Worm (Caenorhabditis elegans) whole organism, L4 larva: Measurements from ENCODE around the gene daf-5.

Experiments
- D1046.2 ChIP-seq: fragments of 200-800 bp; sonication (Bioruptor generic); IDR thresholded peaks from 2 replicates; pipeline ENCODE4 v1.3.6; 2022; ENCODE audit warnings: missing genetic modification characterization, missing compliant biosample characterization
- F10B5.3 ChIP-seq: sonication (generic microtip); optimal IDR thresholded peaks from 2 replicates; lab custom pipeline; 2016; ENCODE audit warnings: mild to moderate bottlenecking, missing genetic modification characterization, missing compliant biosample characterization
- T26A8.4 ChIP-seq: fragments of 200-800 bp; sonication (Bioruptor generic); IDR thresholded peaks from 2 replicates; pipeline ENCODE4 v1.3.6; 2022; ENCODE audit warnings: missing genetic modification characterization, missing compliant biosample characterization
- Y105C5A.15 ChIP-seq: fragments of 200-800 bp; sonication (Bioruptor generic); IDR thresholded peaks from 2 replicates; pipeline ENCODE4 v1.3.6; 2022; ENCODE audit warnings: missing genetic modification characterization, missing compliant biosample characterization
- aha-1 ChIP-seq: fragments of 150-350 bp; peaks from one replicate; lab custom pipeline; 2014; ENCODE audit warnings: missing biosample characterization, missing genetic modification characterization
- ceh-20 ChIP-seq: fragments of 200-800 bp; sonication (Bioruptor generic); IDR thresholded peaks from 2 replicates; pipeline ENCODE4 v1.3.6; 2022; ENCODE audit warnings: missing genetic modification reagents, missing genetic modification characterization, missing compliant biosample characterization
- ceh-28 ChIP-seq: fragments of 150-350 bp; optimal IDR thresholded peaks from 2 replicates; lab custom pipeline; 2014; ENCODE audit warnings: missing biosample characterization, missing genetic modification reagents, missing genetic modification characterization
- ctbp-1 ChIP-seq: fragments of 200-800 bp; sonication (Bioruptor generic); IDR thresholded peaks from 2 replicates; pipeline ENCODE4 v1.3.6; 2022; ENCODE audit warnings: missing genetic modification reagents, missing genetic modification characterization, missing compliant biosample characterization
- daf-12 ChIP-seq: fragments of 150-350 bp; optimal IDR thresholded peaks from 2 replicates; lab custom pipeline; 2014; ENCODE audit warnings: missing biosample characterization, missing genetic modification reagents, missing genetic modification characterization
- daf-16 ChIP-seq, 3 experiments: sonication (generic microtip); optimal IDR thresholded peaks; 2 replicates each; lab custom pipeline; 2016 to 2017; ENCODE audit warnings: missing genetic modification characterization in 3 of 3, missing genetic modification reagents in 3 of 3, mild to moderate bottlenecking in 2 of 3, missing compliant biosample characterization in 2 of 3, missing biosample characterization in 1 of 3, moderate library complexity in 1 of 3
- dmd-6 ChIP-seq: fragments of 200-800 bp; sonication (Bioruptor generic); IDR thresholded peaks from 2 replicates; pipeline ENCODE4 v1.3.6; 2022; ENCODE audit warnings: missing genetic modification reagents, missing genetic modification characterization, missing compliant biosample characterization
- dmd-9 ChIP-seq: fragments of 200-800 bp; sonication (Bioruptor generic); IDR thresholded peaks from 2 replicates; pipeline ENCODE4 v1.3.6; 2022; ENCODE audit warnings: missing genetic modification reagents, missing genetic modification characterization, missing compliant biosample characterization
- dve-1 ChIP-seq: sonication (generic microtip); optimal IDR thresholded peaks from 2 replicates; lab custom pipeline; 2017; ENCODE audit warnings: antibody characterized with exemption, mild to moderate bottlenecking, missing genetic modification characterization, missing compliant biosample characterization; ENCODE audit not compliant: insufficient read depth
- hif-1 ChIP-seq, 2 experiments: sonication (generic microtip); optimal IDR thresholded peaks; 2 replicates each; lab custom pipeline; 2016 to 2017; ENCODE audit warnings: missing compliant biosample characterization in 2 of 2, missing genetic modification characterization in 2 of 2, missing genetic modification reagents in 2 of 2, missing genotype in 2 of 2, mild to moderate bottlenecking in 1 of 2
- hlh-11 ChIP-seq: fragments of 200-800 bp; sonication (Bioruptor generic); optimal IDR thresholded peaks from 2 replicates; lab custom pipeline; 2018; ENCODE audit warnings: mild to moderate bottlenecking, missing genetic modification characterization, missing compliant biosample characterization
- hlh-30 ChIP-seq: sonication (generic microtip); optimal IDR thresholded peaks from 2 replicates; lab custom pipeline; 2017; ENCODE audit warnings: antibody characterized with exemption, mild to moderate bottlenecking, missing genetic modification characterization, missing compliant biosample characterization; ENCODE audit not compliant: insufficient read depth
- jun-1 ChIP-seq: fragments of 150-350 bp; optimal IDR thresholded peaks from 2 replicates; lab custom pipeline; 2014; ENCODE audit warnings: missing biosample characterization, missing genetic modification reagents, missing genetic modification characterization
- lin-13 ChIP-seq: fragments of 150-350 bp; optimal IDR thresholded peaks from 2 replicates; lab custom pipeline; 2014; ENCODE audit warnings: missing biosample characterization, missing genetic modification reagents, missing genetic modification characterization
- lin-39 ChIP-seq: fragments of 150-350 bp; optimal IDR thresholded peaks from 2 replicates; lab custom pipeline; 2014; ENCODE audit warnings: missing biosample characterization, missing genetic modification reagents, missing genetic modification characterization
- lir-3 ChIP-seq: sonication (generic microtip); optimal IDR thresholded peaks from 2 replicates; lab custom pipeline; 2016; ENCODE audit warnings: mild to moderate bottlenecking, missing genetic modification characterization, missing compliant biosample characterization
- lsy-2 ChIP-seq, 2 experiments: fragments of 150-350 bp in 1 of 2; sonication (generic microtip) in 1 of 2; optimal IDR thresholded peaks; 2 replicates each; lab custom pipeline; 2014 to 2017; ENCODE audit warnings: missing biosample characterization in 2 of 2, missing genetic modification characterization in 2 of 2
- madf-5 ChIP-seq, 2 experiments: fragments of 200-800 bp; sonication (Bioruptor generic); IDR thresholded peaks; 2 replicates each; pipeline ENCODE4 v1.3.6; 2022; ENCODE audit warnings: missing compliant biosample characterization in 2 of 2, missing genetic modification characterization in 2 of 2
- mdl-1 ChIP-seq, 2 experiments: fragments of 150-350 bp in 1 of 2; sonication (generic microtip) in 1 of 2; optimal IDR thresholded peaks; 2 replicates each; lab custom pipeline; 2014 to 2017; ENCODE audit warnings: missing biosample characterization in 2 of 2, missing genetic modification characterization in 2 of 2
- mep-1 ChIP-seq: fragments of 150-350 bp; sonication (generic microtip); optimal IDR thresholded peaks from 3 replicates; lab custom pipeline; 2014; ENCODE audit warnings: missing biosample characterization, missing genetic modification characterization
- mes-2 ChIP-seq: sonication (generic microtip); optimal IDR thresholded peaks from 2 replicates; lab custom pipeline; 2016; ENCODE audit warnings: missing genotype, mild to moderate bottlenecking, missing genetic modification characterization, missing compliant biosample characterization; ENCODE audit not compliant: poor library complexity, severe bottlenecking
- mxl-2 ChIP-seq: fragments of 200-800 bp; sonication (Bioruptor generic); conservative IDR thresholded peaks from 2 replicates; pipeline ENCODE4 v1.3.6; 2022; ENCODE audit warnings: missing genetic modification reagents, missing genetic modification characterization, missing compliant biosample characterization
- mxl-3 ChIP-seq: fragments of 200-800 bp; sonication (Bioruptor generic); optimal IDR thresholded peaks from 2 replicates; lab custom pipeline; 2018; ENCODE audit warnings: mild to moderate bottlenecking, missing genetic modification characterization, missing compliant biosample characterization
- nhr-102 ChIP-seq: sonication (generic microtip); optimal IDR thresholded peaks from 2 replicates; lab custom pipeline; 2016; ENCODE audit warnings: mild to moderate bottlenecking, missing genetic modification characterization, moderate library complexity, missing compliant biosample characterization
- nhr-28 ChIP-seq: fragments of 150-350 bp; optimal IDR thresholded peaks from 2 replicates; lab custom pipeline; 2014; ENCODE audit warnings: missing biosample characterization, missing genetic modification characterization
- nhr-42 ChIP-seq: fragments of 200-800 bp; sonication (Bioruptor generic); IDR thresholded peaks from 2 replicates; pipeline ENCODE4 v1.3.6; 2022; ENCODE audit warnings: missing genetic modification characterization, missing compliant biosample characterization
- nhr-48 ChIP-seq: sonication (generic microtip); optimal IDR thresholded peaks from 2 replicates; lab custom pipeline; 2016; ENCODE audit warnings: mild to moderate bottlenecking, missing genetic modification characterization, missing compliant biosample characterization
- nhr-76 ChIP-seq: fragments of 150-350 bp; optimal IDR thresholded peaks from 2 replicates; lab custom pipeline; 2014; ENCODE audit warnings: missing biosample characterization, missing genetic modification characterization
- nhr-77 ChIP-seq: fragments of 150-350 bp; optimal IDR thresholded peaks from 2 replicates; lab custom pipeline; 2014; ENCODE audit warnings: missing biosample characterization, missing genetic modification characterization
- pqm-1 ChIP-seq: sonication (generic microtip); optimal IDR thresholded peaks from 2 replicates; lab custom pipeline; 2017; ENCODE audit warnings: missing biosample characterization, missing genetic modification characterization
- rbr-2 ChIP-seq: sonication (generic microtip); optimal IDR thresholded peaks from 2 replicates; lab custom pipeline; 2016; ENCODE audit warnings: missing genotype, missing genetic modification characterization, missing compliant biosample characterization
- set-16 ChIP-seq: fragments of 200-800 bp; sonication (Bioruptor generic); IDR thresholded peaks from 2 replicates; pipeline ENCODE4 v1.3.6; 2022; ENCODE audit warnings: missing genetic modification reagents, missing genetic modification characterization, missing compliant biosample characterization
- skn-1 ChIP-seq: fragments of 150-350 bp; optimal IDR thresholded peaks from 2 replicates; lab custom pipeline; 2014; ENCODE audit warnings: missing biosample characterization, missing genetic modification characterization
- unc-39 ChIP-seq: sonication (generic microtip); optimal IDR thresholded peaks from 2 replicates; lab custom pipeline; 2017; ENCODE audit warnings: missing biosample characterization, missing genetic modification characterization
- zfp-2 ChIP-seq: sonication (generic microtip); optimal IDR thresholded peaks from 2 replicates; lab custom pipeline; 2016; ENCODE audit warnings: mild to moderate bottlenecking, missing genetic modification characterization, missing compliant biosample characterization
- zip-2 ChIP-seq: fragments of 150-350 bp; optimal IDR thresholded peaks from 2 replicates; lab custom pipeline; 2014; ENCODE audit warnings: missing biosample characterization, missing genetic modification characterization

The daf-5 gene

ce11 chrII:14059767-14060166 lies 7.7 kb upstream of the daf-5 start, which contains the start of gene rpb-11 (continued):
- TF ChIP-seq mxl-2 (GFP tag; lab: Robert Waterston, UW) = 0 out of 2 replicates have a peak, but pooled peaks have one; percentile 20
- TF ChIP-seq ctbp-1 (GFP tag; lab: Robert Waterston, UW) = peak; percentile 77
- peak; percentile 84 for TF ChIP-seq hlh-11 (tag; lab: Kevin White, UChicago)

ce11 chrII:14055717-14056116 lies 3.6 kb upstream of the daf-5 start:
- TF ChIP-seq pqm-1 (tag; lab: Kevin White, UChicago) = peak; percentile 75
- TF ChIP-seq ceh-28 (tag; lab: Kevin White, UChicago) = no peak
- TF ChIP-seq dmd-9 (GFP tag; lab: Robert Waterston, UW) = no peak
- no peak for TF ChIP-seq zfp-2 (tag; lab: Kevin White, UChicago)
- TF ChIP-seq nhr-28 (tag; lab: Kevin White, UChicago) = peak; percentile 46
- peak; percentile 37 for TF ChIP-seq dve-1 (tag; lab: Kevin White, UChicago)
- no peak for TF ChIP-seq daf-16 (GFP tag; optimal IDR thresholded peaks at IDR 0.05; lab: Kevin White, UChicago)
- TF ChIP-seq daf-16 (tag; optimal IDR thresholded peaks at IDR 0.05; lab: Kevin White, UChicago) = peak; percentile 33
- no peak for TF ChIP-seq ceh-20 (GFP tag; lab: Robert Waterston, UW)
- TF ChIP-seq nhr-48 = no peak
- peak; percentile 38 for TF ChIP-seq nhr-77 (tag; lab: Kevin White, UChicago)
- no peak for TF ChIP-seq mep-1 (tag; lab: Kevin White, UChicago)
- TF ChIP-seq dmd-6 (GFP tag; lab: Robert Waterston, UW) = peak; percentile 39; the same call in 1 of the 2 replicates
- TF ChIP-seq skn-1 (tag; lab: Kevin White, UChicago) = no peak
- peak; percentile 61 for TF ChIP-seq aha-1

ce11 chrII:14053141-14053540 lies 1.0 kb upstream of the daf-5 start:
- peak; percentile 34; the same call in 1 of the 2 replicates for TF ChIP-seq dmd-6 (GFP tag; lab: Robert Waterston, UW)
- TF ChIP-seq jun-1 (tag; lab: Kevin White, UChicago) = no peak

- TF ChIP-seq ctbp-1 (GFP tag; lab: Robert Waterston, UW) (no peak), nhr-28 (tag; lab: Kevin White, UChicago) (peak; percentile 89), dve-1 (tag; lab: Kevin White, UChicago) (peak; percentile 38), hlh-11 (tag; lab: Kevin White, UChicago) (peak; percentile 65), mxl-3 (GFP tag; lab: Kevin White, UChicago) (peak; percentile 30), daf-16 (GFP tag; optimal IDR thresholded peaks at IDR 0.05; lab: Kevin White, UChicago) (no peak), daf-16 (tag; optimal IDR thresholded peaks at IDR 0.05; lab: Kevin White, UChicago) (peak; percentile 53), nhr-102 (tag; lab: Kevin White, UChicago) (no peak), aha-1 (peak; percentile 59), hlh-30 (peak; percentile 50), pqm-1 (tag; lab: Kevin White, UChicago) (peak; percentile 67), nhr-42 (no peak), set-16 (GFP tag; lab: Robert Waterston, UW) (no peak), dmd-6 (GFP tag; lab: Robert Waterston, UW) (peak; percentile 43; the same call in 1 of the 2 replicates), lin-13 (no peak), nhr-77 (tag; lab: Kevin White, UChicago) (peak; percentile 89)
- TF ChIP-seq, all 104 proteins: peak for 10
Observed at ce11 chrII:14051474-14051934, 600 bp downstream of the daf-5 start.

ce11 chrII:14050506-14050905 lies 1.6 kb downstream of the daf-5 start:
- peak in 1 of 2 experiments; percentile 61 for TF ChIP-seq lsy-2 (tag; optimal IDR thresholded peaks at IDR 0.05; lab: Kevin White, UChicago)
- TF ChIP-seq lin-13 = peak; percentile 13
- no peak for TF ChIP-seq zip-2 (tag; lab: Kevin White, UChicago)
- TF ChIP-seq lin-39 (tag; lab: Kevin White, UChicago) = no peak
- TF ChIP-seq dmd-6 (GFP tag; lab: Robert Waterston, UW) = peak; percentile 91
- TF ChIP-seq rbr-2 = peak; percentile 22
- TF ChIP-seq hif-1 (tag; optimal IDR thresholded peaks at IDR 0.05; lab: Kevin White, UChicago) = peak in 1 of 2 experiments; percentile 78
- no peak for TF ChIP-seq lir-3
- TF ChIP-seq F10B5.3 (tag; lab: Kevin White, UChicago) = no peak
- peak; percentile 55 for TF ChIP-seq mes-2 (tag; lab: Kevin White, UChicago)
- no peak for TF ChIP-seq ceh-28 (tag; lab: Kevin White, UChicago)
- no peak for TF ChIP-seq unc-39
- 0 out of 4 replicates have a peak, but pooled peaks of 1 of the 2 experiments have one; percentile 14 for TF ChIP-seq madf-5 (GFP tag; IDR thresholded peaks at IDR 0.05; lab: Robert Waterston, UW)
- TF ChIP-seq daf-12 (tag; lab: Kevin White, UChicago) = no peak
- no peak for TF ChIP-seq D1046.2 (GFP tag; lab: Robert Waterston, UW)
- no peak for TF ChIP-seq Y105C5A.15 (GFP tag; lab: Robert Waterston, UW)
- peak; percentile 44 to 80 for TF ChIP-seq mdl-1 (tag; optimal IDR thresholded peaks at IDR 0.05; lab: Kevin White, UChicago)
- no peak for TF ChIP-seq nhr-76 (tag; lab: Kevin White, UChicago)
- TF ChIP-seq hlh-11 (tag; lab: Kevin White, UChicago) = peak; percentile 96
- peak; percentile 86 for TF ChIP-seq hlh-30
- 0 out of 2 replicates have a peak, but pooled peaks have one; percentile 20 for TF ChIP-seq T26A8.4 (GFP tag; lab: Robert Waterston, UW)
